Fruit fly (Drosophila melanogaster) whole organism, embryonic: Measurements from ENCODE around the gene Rab7.

Experiments used
- CG10267 ChIP-seq: fragments of 200-800 bp; sonication (Bioruptor generic); optimal IDR thresholded peaks from 2 replicates; lab custom pipeline; 2018; ENCODE audit warnings: missing biosample characterization, mild to moderate bottlenecking, missing genetic modification characterization, moderate library complexity
- CG10979 ChIP-seq: fragments of 200-800 bp; sonication (Bioruptor generic); optimal IDR thresholded peaks from 2 replicates; lab custom pipeline; 2018; ENCODE audit warnings: missing biosample characterization, mild to moderate bottlenecking, missing genetic modification characterization, moderate library complexity
- CG11560 ChIP-seq: fragments of 200-800 bp; sonication (Bioruptor generic); IDR thresholded peaks from 3 replicates; pipeline ENCODE4 v1.3.6; 2022; ENCODE audit warnings: missing biosample characterization, missing genetic modification characterization
- CG1233 ChIP-seq: fragments of 200-800 bp; sonication (Bioruptor generic); optimal IDR thresholded peaks from 4 replicates; lab custom pipeline; 2018; ENCODE audit warnings: missing biosample characterization, mild to moderate bottlenecking, missing genetic modification characterization
- CG14050 ChIP-seq: fragments of 200-800 bp; sonication (Bioruptor generic); IDR thresholded peaks from 3 replicates; pipeline ENCODE4 v1.3.6; 2022; ENCODE audit warnings: missing biosample characterization, missing genetic modification characterization
- CG15479 ChIP-seq: fragments of 200-800 bp; sonication (Bioruptor generic); optimal IDR thresholded peaks from 3 replicates; lab custom pipeline; 2019; ENCODE audit warnings: missing biosample characterization, mild to moderate bottlenecking, missing genetic modification characterization, moderate library complexity
- CG1602 ChIP-seq: fragments of 200-800 bp; sonication (Bioruptor generic); optimal IDR thresholded peaks from 3 replicates; lab custom pipeline; 2016; ENCODE audit warnings: missing biosample characterization, missing genetic modification characterization
- CG17802 ChIP-seq: fragments of 200-800 bp; sonication (Bioruptor generic); optimal IDR thresholded peaks from 2 replicates; lab custom pipeline; 2018; ENCODE audit warnings: missing biosample characterization, mild to moderate bottlenecking, missing genetic modification characterization, moderate library complexity
- CG2120 ChIP-seq: fragments of 200-800 bp; sonication (Bioruptor generic); optimal IDR thresholded peaks from 3 replicates; lab custom pipeline; 2016; ENCODE audit warnings: missing biosample characterization, missing genetic modification characterization
- CG2712 ChIP-seq: fragments of 200-800 bp; optimal IDR thresholded peaks from 3 replicates; lab custom pipeline; 2019; ENCODE audit warnings: missing biosample characterization, mild to moderate bottlenecking, missing genetic modification characterization, moderate library complexity
- CG31441 ChIP-seq: fragments of 200-800 bp; sonication (Bioruptor generic); IDR thresholded peaks from 2 replicates; pipeline ENCODE4 v1.3.6; 2022; ENCODE audit warnings: missing biosample characterization, missing genetic modification characterization
- CG3407 ChIP-seq: fragments of 200-800 bp; sonication (Bioruptor generic); optimal IDR thresholded peaks from 2 replicates; lab custom pipeline; 2018; ENCODE audit warnings: missing biosample characterization, mild to moderate bottlenecking, missing genetic modification characterization
- CG34224 ChIP-seq: fragments of 200-800 bp; sonication (Bioruptor generic); IDR thresholded peaks from 3 replicates; pipeline ENCODE4 v1.3.6; 2022; ENCODE audit warnings: missing biosample characterization, missing genetic modification characterization; ENCODE audit not compliant: partially characterized antibody
- CG34376 ChIP-seq: fragments of 200-800 bp; sonication (Bioruptor generic); optimal IDR thresholded peaks from 2 replicates; lab custom pipeline; 2018; ENCODE audit warnings: missing biosample characterization, mild to moderate bottlenecking, missing genetic modification characterization
- CG34422 ChIP-seq: fragments of 200-800 bp; sonication (Bioruptor generic); IDR thresholded peaks from 3 replicates; pipeline ENCODE4 v1.3.6; 2022; ENCODE audit warnings: missing biosample characterization, missing genetic modification characterization
- CG4360 ChIP-seq: fragments of 200-800 bp; sonication (Bioruptor generic); IDR thresholded peaks from 2 replicates; pipeline ENCODE4 v1.3.6; 2022; ENCODE audit warnings: missing biosample characterization, missing genetic modification characterization
- CG4730 ChIP-seq: fragments of 200-800 bp; sonication (Bioruptor generic); IDR thresholded peaks from 2 replicates; pipeline ENCODE4 v1.3.6; 2022; ENCODE audit warnings: missing biosample characterization, missing genetic modification characterization
- CG6254 ChIP-seq: fragments of 200-800 bp; sonication (Bioruptor generic); optimal IDR thresholded peaks from 3 replicates; lab custom pipeline; 2017; ENCODE audit warnings: mild to moderate bottlenecking, missing biosample characterization, missing genetic modification reagents, missing genetic modification characterization
- CG8089 ChIP-seq: fragments of 200-800 bp; sonication (Bioruptor generic); optimal IDR thresholded peaks from 3 replicates; lab custom pipeline; 2016; ENCODE audit warnings: missing biosample characterization, missing genetic modification characterization
- CG8388 ChIP-seq: fragments of 200-800 bp; sonication (Bioruptor generic); optimal IDR thresholded peaks from 2 replicates; lab custom pipeline; 2019; ENCODE audit warnings: missing biosample characterization, mild to moderate bottlenecking, missing genetic modification characterization, moderate library complexity
- CG8478 ChIP-seq: fragments of >200 bp; optimal IDR thresholded peaks from 2 replicates; lab custom pipeline; 2018
- CG9437 ChIP-seq: fragments of 200-800 bp; sonication (Bioruptor generic); optimal IDR thresholded peaks from 2 replicates; lab custom pipeline; 2018; ENCODE audit warnings: missing biosample characterization, mild to moderate bottlenecking, missing genetic modification characterization
- CG9609 ChIP-seq: fragments of 200-800 bp; sonication (Bioruptor generic); optimal IDR thresholded peaks from 3 replicates; lab custom pipeline; 2016; ENCODE audit warnings: missing biosample characterization, missing genetic modification characterization
- CoRest ChIP-seq: fragments of 200-800 bp; sonication (Bioruptor generic); optimal IDR thresholded peaks from 3 replicates; lab custom pipeline; 2018; ENCODE audit warnings: missing biosample characterization, mild to moderate bottlenecking, missing genetic modification characterization, moderate library complexity
- H2.0 ChIP-seq: fragments of 200-800 bp; sonication (Bioruptor generic); IDR thresholded peaks from 2 replicates; pipeline ENCODE4 v1.3.6; 2022; ENCODE audit warnings: missing biosample characterization, missing genetic modification characterization
- HHEX ChIP-seq: fragments of 200-800 bp; sonication (Bioruptor generic); optimal IDR thresholded peaks from 3 replicates; lab custom pipeline; 2017; ENCODE audit warnings: missing biosample characterization, mild to moderate bottlenecking, missing genetic modification characterization, missing genetic modification reagents
- HLH54F ChIP-seq: fragments of 200-800 bp; sonication (Bioruptor generic); optimal IDR thresholded peaks from 3 replicates; lab custom pipeline; 2016; ENCODE audit warnings: missing biosample characterization, missing genetic modification characterization
- Lpt ChIP-seq: fragments of >200 bp; optimal IDR thresholded peaks from 2 replicates; lab custom pipeline; 2018; ENCODE audit warnings: missing biosample characterization, missing genetic modification characterization
- Max ChIP-seq: fragments of 200-800 bp; sonication (Bioruptor generic); optimal IDR thresholded peaks from 2 replicates; lab custom pipeline; 2016; ENCODE audit warnings: missing biosample characterization, mild to moderate bottlenecking, missing genetic modification characterization
- Med ChIP-seq: fragments of 200-800 bp; sonication (Bioruptor generic); peaks from one replicate; lab custom pipeline; 2016; ENCODE audit warnings: missing biosample characterization, missing genetic modification characterization, mild to moderate bottlenecking, inconsistent platforms, moderate library complexity
- NK7.1 ChIP-seq: fragments of 200-800 bp; sonication (Bioruptor generic); optimal IDR thresholded peaks from 3 replicates; lab custom pipeline; 2016; ENCODE audit warnings: missing biosample characterization, missing genetic modification characterization
- NfI ChIP-seq: fragments of 200-800 bp; sonication (Bioruptor generic); optimal IDR thresholded peaks from 3 replicates; lab custom pipeline; 2018; ENCODE audit warnings: missing biosample characterization, mild to moderate bottlenecking, missing genetic modification characterization, moderate library complexity
- Rfx ChIP-seq: fragments of 200-800 bp; sonication (Bioruptor generic); IDR thresholded peaks from 2 replicates; pipeline ENCODE4 v1.3.6; 2022; ENCODE audit warnings: missing biosample characterization, missing genetic modification characterization
- Ssrp ChIP-seq: fragments of 200-800 bp; sonication (Bioruptor generic); optimal IDR thresholded peaks from 2 replicates; lab custom pipeline; 2018; ENCODE audit warnings: missing biosample characterization, mild to moderate bottlenecking, missing genetic modification characterization, moderate library complexity
- amos ChIP-seq: fragments of 200-800 bp; sonication (Bioruptor generic); IDR thresholded peaks from 2 replicates; pipeline ENCODE4 v1.3.6; 2022; ENCODE audit warnings: missing biosample characterization, missing genetic modification characterization; ENCODE audit not compliant: partially characterized antibody
- chn ChIP-seq: fragments of 200-800 bp; sonication (Bioruptor generic); optimal IDR thresholded peaks from 2 replicates; lab custom pipeline; 2016; ENCODE audit warnings: missing biosample characterization, missing genetic modification characterization
- dimm ChIP-seq: fragments of 200-800 bp; sonication (Bioruptor generic); IDR thresholded peaks from 2 replicates; pipeline ENCODE4 v1.3.6; 2022; ENCODE audit warnings: missing biosample characterization, missing genetic modification characterization
- ftz-f1 ChIP-seq: fragments of 200-800 bp; sonication (Bioruptor generic); optimal IDR thresholded peaks from 2 replicates; lab custom pipeline; 2016; ENCODE audit warnings: missing biosample characterization, missing genetic modification characterization
- ham ChIP-seq: fragments of 200-800 bp; sonication (Bioruptor generic); IDR thresholded peaks from 2 replicates; pipeline ENCODE4 v1.3.6; 2022; ENCODE audit warnings: missing biosample characterization, missing genetic modification characterization
- lilli ChIP-seq: fragments of 200-800 bp; sonication (Bioruptor generic); optimal IDR thresholded peaks from 3 replicates; lab custom pipeline; 2016; ENCODE audit warnings: missing biosample characterization, missing genetic modification characterization
- nmo ChIP-seq: fragments of 200-800 bp; sonication (Bioruptor generic); optimal IDR thresholded peaks from 2 replicates; lab custom pipeline; 2018; ENCODE audit warnings: missing biosample characterization, mild to moderate bottlenecking, missing genetic modification characterization, moderate library complexity
- pho ChIP-seq: fragments of 200-800 bp; sonication (Bioruptor generic); optimal IDR thresholded peaks from 2 replicates; lab custom pipeline; 2016; ENCODE audit warnings: missing biosample characterization, missing genetic modification characterization
- prd ChIP-seq, 3 experiments: fragments of >200 bp in 2 of 3; fragments of 200-800 bp in 1 of 3; sonication (Bioruptor generic) in 1 of 3; optimal IDR thresholded peaks in 2 of 3; IDR thresholded peaks in 1 of 3; 2 replicates in 2 of 3; 3 replicates in 1 of 3; pipeline versions ENCODE4 v1.3.6 to Lab custom; 2017 to 2022; ENCODE audit warnings: missing biosample characterization in 1 of 3, missing genetic modification characterization in 1 of 3
- stwl ChIP-seq: fragments of 200-800 bp; sonication (Bioruptor generic); optimal IDR thresholded peaks from 3 replicates; lab custom pipeline; 2018; ENCODE audit warnings: missing biosample characterization, mild to moderate bottlenecking, missing genetic modification characterization, moderate library complexity
- sug ChIP-seq: fragments of 200-800 bp; optimal IDR thresholded peaks from 2 replicates; lab custom pipeline; 2019; ENCODE audit warnings: missing biosample characterization, mild to moderate bottlenecking, missing genetic modification characterization, moderate library complexity
- tgo ChIP-seq: fragments of 200-800 bp; sonication (Bioruptor generic); IDR thresholded peaks from 3 replicates; pipeline ENCODE4 v1.3.6; 2022; ENCODE audit warnings: missing biosample characterization, missing genetic modification characterization
- wek ChIP-seq: fragments of 200-800 bp; sonication (Bioruptor generic); optimal IDR thresholded peaks from 3 replicates; lab custom pipeline; 2018; ENCODE audit warnings: missing biosample characterization, mild to moderate bottlenecking, missing genetic modification characterization, moderate library complexity
- zen2 ChIP-seq: fragments of 200-800 bp; sonication (Bioruptor generic); IDR thresholded peaks from 3 replicates; pipeline ENCODE4 v1.3.6; 2022; ENCODE audit warnings: missing biosample characterization, missing genetic modification characterization; ENCODE audit not compliant: partially characterized antibody
- zfh1 ChIP-seq: fragments of 200-800 bp; sonication (Bioruptor generic); IDR thresholded peaks from 3 replicates; pipeline ENCODE4 v1.3.6; 2022; ENCODE audit warnings: missing biosample characterization, missing genetic modification characterization

The Rab7 gene

DNA sequence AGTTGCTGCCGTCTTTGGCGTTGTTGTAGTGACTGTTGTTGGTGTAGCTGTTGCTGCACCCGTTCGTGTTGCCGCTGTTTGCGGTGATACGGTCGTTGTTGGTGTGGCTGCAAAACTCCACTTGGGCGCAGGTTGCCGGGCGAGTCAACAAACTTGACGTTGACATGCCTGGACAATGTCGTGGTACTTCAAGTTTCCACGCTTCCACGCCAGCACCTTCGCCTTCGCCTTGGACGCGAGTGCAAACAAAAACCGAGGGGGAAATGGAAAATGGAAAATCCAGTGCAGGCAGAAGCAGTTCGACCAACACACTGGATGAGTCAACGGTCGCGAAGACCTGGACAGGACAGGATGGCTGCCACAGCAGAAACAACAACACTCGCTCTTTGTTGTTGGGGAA is 31.9 kb downstream of the Rab7 start:
- TF ChIP-seq lilli (GFP tag; lab: Kevin White, UChicago): no peak
- TF ChIP-seq ham: no peak
- no peak for TF ChIP-seq amos (GFP tag; lab: Robert Waterston, UW)
- TF ChIP-seq zfh1 (GFP tag; lab: Robert Waterston, UW): 0 out of 3 replicates have a peak, but pooled peaks have one; percentile 27
- TF ChIP-seq CG3407: no peak
- peak; percentile 46; the same call in 1 of the 2 replicates for TF ChIP-seq CG4360
- TF ChIP-seq CG34224 (GFP tag; lab: Robert Waterston, UW): no peak
- no peak for TF ChIP-seq wek (GFP tag; lab: Kevin White, UChicago)
- TF ChIP-seq chn: no peak
- no peak for TF ChIP-seq NK7.1
- no peak for TF ChIP-seq pho (GFP tag; lab: Kevin White, UChicago)
- TF ChIP-seq CG8089: no peak
- peak; percentile 73 for TF ChIP-seq CG8478 (lab: Kevin White, UChicago)
- no peak for TF ChIP-seq CG9437
- no peak for TF ChIP-seq CG1602 (GFP tag; lab: Kevin White, UChicago)

DNA sequence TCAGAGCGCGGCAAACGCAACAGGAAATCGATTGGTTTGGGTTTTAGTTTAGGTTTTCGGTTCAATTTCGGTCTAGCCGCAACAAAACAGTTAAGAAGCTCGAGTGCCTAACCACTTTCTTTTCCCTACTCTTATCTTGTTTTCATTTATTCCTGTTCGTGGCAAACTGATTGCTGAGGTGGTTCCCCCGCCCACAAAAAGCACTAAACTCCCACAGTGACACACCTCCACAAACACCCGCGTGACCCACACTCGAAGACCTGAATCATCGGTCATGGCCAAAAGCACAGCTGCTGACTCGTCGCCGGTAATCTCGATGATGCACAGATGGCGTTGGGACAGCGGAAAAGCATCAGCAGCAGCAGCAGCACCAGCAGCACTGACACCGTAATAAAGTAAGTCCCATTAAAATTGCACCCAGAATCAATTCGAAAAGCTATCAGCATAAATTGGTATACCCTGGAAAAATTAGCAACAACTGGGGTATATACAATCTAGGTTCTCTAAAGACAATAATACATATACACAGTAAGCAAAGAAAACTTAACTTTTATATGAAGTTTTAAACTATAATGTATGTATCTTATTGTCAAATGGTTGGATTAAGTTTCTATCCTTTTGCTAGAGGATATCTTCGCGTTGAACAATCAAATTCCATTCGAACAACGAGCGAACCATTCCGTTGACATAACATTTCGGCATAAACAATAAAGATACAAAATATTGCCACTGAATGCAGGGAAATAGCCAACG is 33.1 kb downstream of the Rab7 start:
- TF ChIP-seq HHEX (peak; percentile 10), CG34422 (GFP tag; lab: Robert Waterston, UW) (0 out of 3 replicates have a peak, but pooled peaks have one; percentile 15), HLH54F (GFP tag; lab: Kevin White, UChicago) (no peak), Ssrp (peak; percentile 29), Lpt (GFP tag; lab: Kevin White, UChicago) (no peak), sug (tag; lab: Kevin White, UChicago) (no peak), stwl (tag; lab: Kevin White, UChicago) (no peak), H2.0 (peak; percentile 36; the same call in 1 of the 2 replicates), CG10267 (tag; lab: Kevin White, UChicago) (no peak), CG11560 (tag; lab: Robert Waterston, UW) (no peak), dimm (no peak), CG31441 (GFP tag; lab: Robert Waterston, UW) (peak; percentile 51), CG1233 (peak; percentile 4), Med (GFP tag; lab: Kevin White, UChicago) (peak; percentile 83), CG9609 (no peak), prd (optimal IDR thresholded peaks at IDR 0.05; lab: Kevin White, UChicago) (no peak), prd (GFP tag; IDR thresholded peaks at IDR 0.05; lab: Robert Waterston, UW) (peak; percentile 49; the same call in 2 of the 3 replicates), NfI (GFP tag; lab: Kevin White, UChicago) (no peak), CG8388 (GFP tag; lab: Kevin White, UChicago) (no peak), CG14050 (GFP tag; lab: Robert Waterston, UW) (no peak; the same call in 2 of the 3 replicates), CG10979 (tag; lab: Kevin White, UChicago) (peak; percentile 13), CG2712 (tag; lab: Kevin White, UChicago) (peak; percentile 65), zen2 (GFP tag; lab: Robert Waterston, UW) (no peak), Max (no peak), nmo (peak; percentile 47), CG6254 (no peak), CG17802 (no peak), CoRest (tag; lab: Kevin White, UChicago) (peak; percentile 22), tgo (GFP tag; lab: Robert Waterston, UW) (peak; percentile 54), CG15479 (GFP tag; lab: Kevin White, UChicago) (no peak), ftz-f1 (GFP tag; lab: Kevin White, UChicago) (no peak), Rfx (peak; percentile 54), CG4730 (peak; percentile 27; the same call in 1 of the 2 replicates), CG2120 (GFP tag; lab: Kevin White, UChicago) (peak; percentile 38), CG34376 (GFP tag; lab: Kevin White, UChicago) (no peak)
